Fruit fly (Drosophila melanogaster) whole organism, pupa: ENCODE measurements around the gene dlg1.

Experiments
- CG12605 ChIP-seq: fragments of 200-800 bp; sonication (Bioruptor generic); IDR thresholded peaks from 2 replicates; pipeline ENCODE4 v1.3.6; 2022; ENCODE audit warnings: missing biosample characterization, missing genetic modification characterization
- CG13204 ChIP-seq: fragments of 200-800 bp; sonication (Bioruptor generic); optimal IDR thresholded peaks from 2 replicates; lab custom pipeline; 2018; ENCODE audit warnings: missing biosample characterization, mild to moderate bottlenecking, missing genetic modification characterization, moderate library complexity
- CG14655 ChIP-seq: fragments of 200-800 bp; sonication (Bioruptor generic); optimal IDR thresholded peaks from 3 replicates; lab custom pipeline; 2017; ENCODE audit warnings: mild to moderate bottlenecking, missing biosample characterization, missing genetic modification reagents, missing genetic modification characterization
- CG15710 ChIP-seq: fragments of 200-800 bp; sonication (Bioruptor generic); optimal IDR thresholded peaks from 2 replicates; lab custom pipeline; 2018; ENCODE audit warnings: missing biosample characterization, mild to moderate bottlenecking, missing genetic modification characterization, moderate library complexity
- CG17806 ChIP-seq: fragments of 200-800 bp; sonication (Bioruptor generic); optimal IDR thresholded peaks from 2 replicates; lab custom pipeline; 2018; ENCODE audit warnings: missing biosample characterization, mild to moderate bottlenecking, missing genetic modification characterization, moderate library complexity
- CG32121 ChIP-seq: fragments of 200-800 bp; sonication (Bioruptor generic); IDR thresholded peaks from 2 replicates; pipeline ENCODE4 v1.3.6; 2022; ENCODE audit warnings: missing biosample characterization, missing genetic modification characterization
- CG34367 ChIP-seq: fragments of 200-800 bp; sonication (Bioruptor generic); optimal IDR thresholded peaks from 2 replicates; lab custom pipeline; 2018; ENCODE audit warnings: missing biosample characterization, mild to moderate bottlenecking, missing genetic modification characterization
- CG4496 ChIP-seq: fragments of 200-800 bp; sonication (Bioruptor generic); IDR thresholded peaks from 3 replicates; pipeline ENCODE4 v1.3.6; 2022; ENCODE audit warnings: missing biosample characterization, missing genetic modification characterization
- CG8159 ChIP-seq: fragments of 200-800 bp; sonication (Bioruptor generic); optimal IDR thresholded peaks from 3 replicates; lab custom pipeline; 2018; ENCODE audit warnings: missing biosample characterization, mild to moderate bottlenecking, missing genetic modification characterization, moderate library complexity
- CG8301 ChIP-seq: fragments of 200-800 bp; sonication (Bioruptor generic); optimal IDR thresholded peaks from 2 replicates; lab custom pipeline; 2018; ENCODE audit warnings: missing biosample characterization, mild to moderate bottlenecking, missing genetic modification characterization
- CG9948 ChIP-seq: fragments of 200-800 bp; sonication (Bioruptor generic); optimal IDR thresholded peaks from 2 replicates; lab custom pipeline; 2018; ENCODE audit warnings: missing biosample characterization, mild to moderate bottlenecking, missing genetic modification characterization, moderate library complexity
- D1 ChIP-seq: fragments of 200-800 bp; sonication (Bioruptor generic); optimal IDR thresholded peaks from 2 replicates; lab custom pipeline; 2018; ENCODE audit warnings: missing biosample characterization, mild to moderate bottlenecking, missing genetic modification characterization, moderate library complexity
- EcR ChIP-seq: fragments of 200-800 bp; sonication (Bioruptor generic); optimal IDR thresholded peaks from 3 replicates; lab custom pipeline; 2019; ENCODE audit warnings: missing biosample characterization, missing genetic modification characterization, mild to moderate bottlenecking, moderate library complexity, missing genetic modification reagents
- Ets98B ChIP-seq: fragments of 200-800 bp; sonication (Bioruptor generic); IDR thresholded peaks from 2 replicates; pipeline ENCODE4 v1.3.6; 2022; ENCODE audit warnings: missing biosample characterization, missing genetic modification characterization
- Pif1A ChIP-seq: fragments of 200-800 bp; sonication (Bioruptor generic); optimal IDR thresholded peaks from 3 replicates; lab custom pipeline; 2016; ENCODE audit warnings: missing biosample characterization, missing genetic modification characterization
- Pif1B ChIP-seq: fragments of 200-800 bp; sonication (Bioruptor generic); optimal IDR thresholded peaks from 3 replicates; lab custom pipeline; 2016; ENCODE audit warnings: missing biosample characterization, missing genetic modification characterization
- Snoo ChIP-seq: fragments of 200-800 bp; sonication (Bioruptor generic); optimal IDR thresholded peaks from 3 replicates; lab custom pipeline; 2017; ENCODE audit warnings: missing biosample characterization, mild to moderate bottlenecking, missing genetic modification characterization, inconsistent platforms
- fd96Ca ChIP-seq: fragments of 200-800 bp; sonication (Bioruptor generic); IDR thresholded peaks from 3 replicates; pipeline ENCODE4 v1.3.6; 2022; ENCODE audit warnings: missing biosample characterization, missing genetic modification characterization
- gl ChIP-seq: fragments of 200-800 bp; sonication (Bioruptor generic); optimal IDR thresholded peaks from 2 replicates; lab custom pipeline; 2018; ENCODE audit warnings: missing biosample characterization, mild to moderate bottlenecking, missing genetic modification characterization
- rn ChIP-seq: fragments of 200-800 bp; sonication (Bioruptor generic); IDR thresholded peaks from 2 replicates; pipeline ENCODE4 v1.3.6; 2022; ENCODE audit warnings: missing biosample characterization, missing genetic modification characterization

The dlg1 gene

dm6 chrX:11338047-11338747 lies 31.3 kb upstream of the dlg1 start:
- TF ChIP-seq CG17806 (peak; percentile 42), Pif1B (GFP tag; lab: Kevin White, UChicago) (peak; percentile 61), CG32121 (GFP tag; lab: Robert Waterston, UW) (0 out of 2 replicates have a peak, but pooled peaks have one; percentile 16), fd96Ca (GFP tag; lab: Robert Waterston, UW) (no peak), CG34367 (peak; percentile 24), CG9948 (tag; lab: Kevin White, UChicago) (peak; percentile 44), CG12605 (no peak), Ets98B (no peak), CG15710 (peak; percentile 37), Snoo (tag; lab: Kevin White, UChicago) (peak; percentile 60), CG14655 (GFP tag; lab: Kevin White, UChicago) (no peak)

- TF ChIP-seq CG4496 (no peak; the same call in 2 of the 3 replicates), D1 (no peak), CG32121 (GFP tag; lab: Robert Waterston, UW) (0 out of 2 replicates have a peak, but pooled peaks have one; percentile 8), CG9948 (tag; lab: Kevin White, UChicago) (no peak), CG15710 (peak; percentile 25)
These were observed 30.2 kb upstream of the dlg1 start for dm6 chrX:11338973-11339867.

dm6 chrX:11339868-11340548 lies 29.5 kb upstream of the dlg1 start, which contains the start of the genes CG34348 and Kap3:
TSS of gene CG34348 (plus strand) at chrX:11339873.
TSS of gene Kap3 (minus strand) at chrX:11340084.
- TF ChIP-seq Pif1A (GFP tag; lab: Kevin White, UChicago) (peak; percentile 47), CG4496 (peak; percentile 9; the same call in 1 of the 3 replicates), Pif1B (GFP tag; lab: Kevin White, UChicago) (no peak), Snoo (tag; lab: Kevin White, UChicago) (peak; percentile 40), CG14655 (GFP tag; lab: Kevin White, UChicago) (peak; percentile 19), CG12605 (peak; percentile 75), Ets98B (no peak; the same call in 1 of the 2 replicates), D1 (no peak), CG32121 (GFP tag; lab: Robert Waterston, UW) (peak; percentile 60; the same call in 1 of the 2 replicates), CG17806 (no peak)
- TF ChIP-seq, all 21 proteins: peak for 6

- TF ChIP-seq fd96Ca (GFP tag; lab: Robert Waterston, UW), result no peak
- TF ChIP-seq rn (GFP tag; lab: Robert Waterston, UW), result no peak
- peak; percentile 26 for TF ChIP-seq CG15710
- no peak for TF ChIP-seq Pif1B (GFP tag; lab: Kevin White, UChicago)
- TF ChIP-seq Snoo (tag; lab: Kevin White, UChicago), result no peak
- no peak for TF ChIP-seq Ets98B
- TF ChIP-seq gl, result no peak
- TF ChIP-seq CG8301 (tag; lab: Kevin White, UChicago), result peak; percentile 4
- TF ChIP-seq CG17806, result no peak
- TF ChIP-seq D1, result no peak
- peak; percentile 1 for TF ChIP-seq CG8159 (tag; lab: Kevin White, UChicago)
- TF ChIP-seq CG13204 (GFP tag; lab: Kevin White, UChicago), result peak; percentile 21
- TF ChIP-seq CG4496, result no peak
- TF ChIP-seq EcR (GFP tag; lab: Kevin White, UChicago), result peak; percentile 26
- TF ChIP-seq CG14655 (GFP tag; lab: Kevin White, UChicago), result peak; percentile 50
- TF ChIP-seq Pif1A (GFP tag; lab: Kevin White, UChicago), result peak; percentile 32
- TF ChIP-seq CG9948 (tag; lab: Kevin White, UChicago), result peak; percentile 5
- no peak for TF ChIP-seq CG12605
These were observed 28.6 kb upstream of the dlg1 start for dm6 chrX:11340719-11341322.

dm6 chrX:11342168-11342567 lies 27.3 kb upstream of the dlg1 start:
- TF ChIP-seq CG4496, result peak; percentile 49; the same call in 2 of the 3 replicates
- TF ChIP-seq CG17806, result no peak

- TF ChIP-seq CG32121 (GFP tag; lab: Robert Waterston, UW), result no peak
- no peak for TF ChIP-seq CG4496
- no peak for TF ChIP-seq gl
- no peak for TF ChIP-seq rn (GFP tag; lab: Robert Waterston, UW)
- TF ChIP-seq CG8301 (tag; lab: Kevin White, UChicago), result no peak
- no peak for TF ChIP-seq CG17806
- TF ChIP-seq Ets98B, result no peak
- TF ChIP-seq CG8159 (tag; lab: Kevin White, UChicago), result no peak
- TF ChIP-seq fd96Ca (GFP tag; lab: Robert Waterston, UW), result no peak
- no peak for TF ChIP-seq CG15710
- TF ChIP-seq D1, result no peak
- TF ChIP-seq CG13204 (GFP tag; lab: Kevin White, UChicago), result no peak
- TF ChIP-seq Pif1B (GFP tag; lab: Kevin White, UChicago), result no peak
- no peak for TF ChIP-seq Pif1A (GFP tag; lab: Kevin White, UChicago)
These were observed 26.7 kb upstream of the dlg1 start for dm6 chrX:11342771-11343170.
